Fruit fly (Drosophila melanogaster) whole organism, adult: Measurements from ENCODE around the gene GstD3.

Experiments used
- CG11617 ChIP-seq: fragments of 200-800 bp; sonication (Bioruptor generic); optimal IDR thresholded peaks from 2 replicates; lab custom pipeline; 2017; ENCODE audit warnings: mild to moderate bottlenecking, missing biosample characterization, missing genetic modification reagents, missing genetic modification characterization
- CG12768 ChIP-seq: fragments of 200-800 bp; sonication (Bioruptor generic); optimal IDR thresholded peaks from 2 replicates; lab custom pipeline; 2017; ENCODE audit warnings: missing biosample characterization, missing genetic modification characterization, mild to moderate bottlenecking, moderate library complexity, missing genetic modification reagents
- CG14711 ChIP-seq: fragments of 200-800 bp; sonication (Bioruptor generic); optimal IDR thresholded peaks from 2 replicates; lab custom pipeline; 2018; ENCODE audit warnings: missing biosample characterization, mild to moderate bottlenecking, missing genetic modification characterization, moderate library complexity
- CG1620 ChIP-seq: fragments of 200-800 bp; sonication (Bioruptor generic); optimal IDR thresholded peaks from 2 replicates; lab custom pipeline; 2016; ENCODE audit warnings: missing biosample characterization, missing genetic modification characterization
- CG33017 ChIP-seq: fragments of 200-800 bp; sonication (Bioruptor generic); optimal IDR thresholded peaks from 2 replicates; lab custom pipeline; 2018; ENCODE audit warnings: missing biosample characterization, mild to moderate bottlenecking, missing genetic modification characterization, moderate library complexity
- CG5204 ChIP-seq: fragments of 200-800 bp; sonication (Bioruptor generic); optimal IDR thresholded peaks from 2 replicates; lab custom pipeline; 2016; ENCODE audit warnings: missing biosample characterization, missing genetic modification characterization
- CG7045 ChIP-seq: fragments of 200-800 bp; sonication (Bioruptor generic); optimal IDR thresholded peaks from 2 replicates; lab custom pipeline; 2017; ENCODE audit warnings: missing biosample characterization, mild to moderate bottlenecking, missing genetic modification characterization
- CG7101 ChIP-seq: fragments of 200-800 bp; sonication (Bioruptor generic); optimal IDR thresholded peaks from 2 replicates; lab custom pipeline; 2018; ENCODE audit warnings: missing biosample characterization, mild to moderate bottlenecking, missing genetic modification characterization, moderate library complexity
- Clk ChIP-seq: fragments of 200-800 bp; sonication (Bioruptor generic); optimal IDR thresholded peaks from 2 replicates; lab custom pipeline; 2017; ENCODE audit warnings: missing biosample characterization, missing genetic modification characterization
- Crg-1 ChIP-seq: fragments of 200-800 bp; sonication (Bioruptor generic); optimal IDR thresholded peaks from 2 replicates; lab custom pipeline; 2016; ENCODE audit warnings: missing biosample characterization, missing genetic modification characterization
- Hr96 ChIP-seq: fragments of 200-800 bp; sonication (Bioruptor generic); optimal IDR thresholded peaks from 2 replicates; lab custom pipeline; 2016; ENCODE audit warnings: missing biosample characterization, missing genetic modification characterization
- Mnt ChIP-seq: fragments of 200-800 bp; sonication (Bioruptor generic); optimal IDR thresholded peaks from 2 replicates; lab custom pipeline; 2016; ENCODE audit warnings: missing biosample characterization, mild to moderate bottlenecking, missing genetic modification characterization
- bab1 ChIP-seq: fragments of 200-800 bp; sonication (Bioruptor generic); optimal IDR thresholded peaks from 3 replicates; lab custom pipeline; 2019; ENCODE audit warnings: missing biosample characterization, mild to moderate bottlenecking, missing genetic modification characterization, moderate library complexity
- cic ChIP-seq: fragments of 200-800 bp; sonication (Bioruptor generic); optimal IDR thresholded peaks from 2 replicates; lab custom pipeline; 2017; ENCODE audit warnings: missing biosample characterization, mild to moderate bottlenecking, missing genetic modification characterization, moderate library complexity
- cnc ChIP-seq, 2 experiments: fragments of >200 bp; optimal IDR thresholded peaks; 2 replicates each; lab custom pipeline; 2017
- kay ChIP-seq: fragments of 200-800 bp; sonication (Bioruptor generic); peaks from one replicate; lab custom pipeline; 2016; ENCODE audit warnings: missing biosample characterization, missing genetic modification characterization, borderline replicate concordance
- ovo ChIP-seq: fragments of 200-800 bp; sonication (Bioruptor generic); optimal IDR thresholded peaks from 2 replicates; lab custom pipeline; 2016; ENCODE audit warnings: missing biosample characterization, missing genetic modification characterization
- pad ChIP-seq: fragments of 200-800 bp; sonication (Bioruptor generic); optimal IDR thresholded peaks from 3 replicates; lab custom pipeline; 2017; ENCODE audit warnings: missing biosample characterization, missing genetic modification characterization, mild to moderate bottlenecking, moderate library complexity, missing genetic modification reagents
- tj ChIP-seq: fragments of 200-800 bp; sonication (Bioruptor generic); optimal IDR thresholded peaks from 3 replicates; lab custom pipeline; 2017; ENCODE audit warnings: missing biosample characterization, mild to moderate bottlenecking, missing genetic modification characterization, moderate library complexity
- toe ChIP-seq: fragments of 200-800 bp; sonication (Bioruptor generic); optimal IDR thresholded peaks from 2 replicates; lab custom pipeline; 2016; ENCODE audit warnings: missing biosample characterization, missing genetic modification characterization

GstD3 gene

dm6 chr3R:12347659-12348058, 25.2 kb upstream of the GstD3 start:
- TF ChIP-seq tj (GFP tag; lab: Kevin White, UChicago) (no peak), kay (peak; percentile 45), CG11617 (GFP tag; lab: Kevin White, UChicago) (no peak), toe (GFP tag; lab: Kevin White, UChicago) (no peak), cnc (optimal IDR thresholded peaks at IDR 0.05; lab: Kevin White, UChicago) (no peak), ovo (GFP tag; lab: Kevin White, UChicago) (no peak)

DNA sequence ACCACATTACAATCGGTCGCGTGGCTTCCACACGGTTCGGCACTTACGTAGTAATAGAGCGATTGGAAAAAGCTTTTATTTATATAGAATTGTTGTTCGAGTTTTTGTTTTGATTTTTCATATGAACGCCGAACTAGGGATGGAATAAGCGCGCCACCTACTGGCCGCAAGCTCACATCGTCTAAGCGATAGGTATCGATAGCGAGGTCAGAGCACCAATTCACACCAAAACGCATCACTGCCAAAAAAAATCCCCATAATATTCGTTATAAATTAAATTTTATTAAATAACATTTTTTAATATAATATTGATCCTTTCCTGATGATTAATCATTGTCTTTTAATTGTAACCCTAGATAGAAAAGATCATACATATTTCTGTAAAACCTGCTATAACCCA, 22.4 kb upstream of the GstD3 start, which contains the start of gene CG10038:
TSS of gene CG10038 (minus strand) at position 148 of the 400 bp plus-strand sequence.
- peak; percentile 4 for TF ChIP-seq CG1620
- TF ChIP-seq CG7045 (GFP tag; lab: Kevin White, UChicago): no peak
- no peak for TF ChIP-seq CG7101 (tag; lab: Kevin White, UChicago)
- TF ChIP-seq toe (GFP tag; lab: Kevin White, UChicago): peak; percentile 27
- TF ChIP-seq bab1 (GFP tag; lab: Kevin White, UChicago): peak; percentile 39
- no peak for TF ChIP-seq cic (GFP tag; lab: Kevin White, UChicago)
- no peak for TF ChIP-seq Crg-1 (GFP tag; lab: Kevin White, UChicago)

DNA sequence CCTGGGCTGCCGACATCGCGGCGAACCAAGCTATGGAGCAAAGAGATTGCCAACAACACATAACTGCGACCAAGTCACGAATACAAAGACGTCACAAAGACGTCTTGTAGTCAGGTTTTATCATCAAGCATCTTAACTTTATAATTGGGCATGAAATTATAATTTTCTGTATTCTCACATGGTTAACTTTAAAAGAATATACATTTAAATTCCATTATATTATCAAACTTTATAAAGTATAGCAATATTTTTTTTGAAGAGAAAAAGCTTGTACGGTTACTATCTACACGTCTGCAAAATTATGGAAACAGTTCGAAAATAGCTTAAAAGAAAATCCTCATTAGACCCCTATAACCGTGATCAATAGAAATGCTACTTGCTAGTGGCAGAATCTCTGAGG, 20.9 kb upstream of the GstD3 start, which contains the start of gene CG10041:
TSS of gene CG10041 (minus strand) at position 101 of the 400 bp plus-strand sequence.
- TF ChIP-seq CG12768 (GFP tag; lab: Kevin White, UChicago): no peak

- TF ChIP-seq Crg-1 (GFP tag; lab: Kevin White, UChicago) (no peak), bab1 (GFP tag; lab: Kevin White, UChicago) (peak; percentile 19), Mnt (GFP tag; lab: Kevin White, UChicago) (peak; percentile 31)
These were observed 16.8 kb upstream of the GstD3 start, which contains the start of gene MBD-R2 for dm6 chr3R:12356044-12356443. Gene MBD-R2, minus strand, starts transcription at chr3R:12356265.

- TF ChIP-seq bab1 (GFP tag; lab: Kevin White, UChicago): no peak
- no peak for TF ChIP-seq CG5204 (GFP tag; lab: Kevin White, UChicago)
- TF ChIP-seq kay: no peak
- no peak for TF ChIP-seq Crg-1 (GFP tag; lab: Kevin White, UChicago)
- no peak for TF ChIP-seq cnc (optimal IDR thresholded peaks at IDR 0.05; lab: Kevin White, UChicago)
- no peak for TF ChIP-seq Clk (GFP tag; lab: Kevin White, UChicago)
- TF ChIP-seq CG1620: no peak
- no peak for TF ChIP-seq toe (GFP tag; lab: Kevin White, UChicago)
- TF ChIP-seq CG12768 (GFP tag; lab: Kevin White, UChicago): no peak
- no peak for TF ChIP-seq tj (GFP tag; lab: Kevin White, UChicago)
These were observed 13.0 kb upstream of the GstD3 start, which contains the start of gene CG4115 for dm6 chr3R:12359837-12360236. Gene CG4115, plus strand, starts transcription at chr3R:12360008.

DNA sequence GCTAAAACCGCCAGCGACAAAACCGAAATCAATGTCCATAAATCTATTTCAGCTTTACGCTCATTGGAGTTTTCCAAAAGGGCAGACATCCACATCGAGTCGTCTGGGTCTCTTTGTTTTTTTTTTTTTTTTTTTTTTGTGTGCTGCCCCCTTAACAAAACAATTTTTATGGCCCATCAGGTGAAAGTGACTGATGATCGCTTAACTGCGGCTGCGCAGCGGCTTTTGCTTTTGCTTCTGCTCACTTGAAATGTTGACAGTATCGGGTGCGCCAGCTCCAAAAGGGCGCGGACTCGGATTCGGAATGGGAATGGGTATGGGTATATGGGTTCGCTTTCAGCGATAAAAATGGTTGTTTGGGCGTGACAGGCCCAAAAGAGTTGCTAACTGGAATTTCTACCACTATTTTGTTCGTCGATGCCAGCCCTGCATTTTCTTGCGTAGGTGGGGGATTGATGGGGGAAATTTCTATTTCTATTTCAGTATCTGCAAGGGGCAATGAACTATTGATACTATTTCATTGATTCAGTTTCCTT, 10.8 kb upstream of the GstD3 start:
- TF ChIP-seq CG12768 (GFP tag; lab: Kevin White, UChicago): no peak
- TF ChIP-seq Clk (GFP tag; lab: Kevin White, UChicago): no peak
- TF ChIP-seq CG33017 (tag; lab: Kevin White, UChicago): no peak
- TF ChIP-seq kay: no peak
- no peak for TF ChIP-seq CG7101 (tag; lab: Kevin White, UChicago)
- no peak for TF ChIP-seq CG5204 (GFP tag; lab: Kevin White, UChicago)
- no peak for TF ChIP-seq ovo (GFP tag; lab: Kevin White, UChicago)
- no peak for TF ChIP-seq CG14711 (tag; lab: Kevin White, UChicago)
- TF ChIP-seq cnc (optimal IDR thresholded peaks at IDR 0.05; lab: Kevin White, UChicago): no peak
- no peak for TF ChIP-seq Hr96 (GFP tag; lab: Kevin White, UChicago)
- no peak for TF ChIP-seq CG1620
- no peak for TF ChIP-seq tj (GFP tag; lab: Kevin White, UChicago)
- TF ChIP-seq Mnt (GFP tag; lab: Kevin White, UChicago): no peak
- no peak for TF ChIP-seq pad
- no peak for TF ChIP-seq cic (GFP tag; lab: Kevin White, UChicago)
- TF ChIP-seq bab1 (GFP tag; lab: Kevin White, UChicago): no peak
- TF ChIP-seq Crg-1 (GFP tag; lab: Kevin White, UChicago): no peak
- no peak for TF ChIP-seq toe (GFP tag; lab: Kevin White, UChicago)

DNA sequence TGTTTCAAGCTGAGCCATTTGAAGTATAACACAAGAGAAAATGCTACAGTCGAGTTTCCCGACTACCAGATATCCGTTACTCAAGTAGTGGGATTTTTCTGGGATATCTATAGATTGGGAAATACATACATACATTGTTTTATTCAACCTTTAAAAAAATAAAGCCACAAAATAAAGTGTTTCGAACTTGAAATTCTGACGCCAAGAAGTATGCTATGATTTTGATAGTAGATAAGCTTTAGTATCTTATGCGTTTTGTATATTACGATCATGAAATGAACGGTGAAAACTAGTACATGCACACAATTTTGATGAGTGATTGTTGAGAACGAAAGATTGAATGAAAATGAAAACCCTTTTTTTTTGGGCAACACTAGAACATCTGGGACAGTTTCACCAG, 9.3 kb upstream of the GstD3 start:
- no peak for TF ChIP-seq pad
- TF ChIP-seq Crg-1 (GFP tag; lab: Kevin White, UChicago): no peak
- peak; percentile 16 for TF ChIP-seq bab1 (GFP tag; lab: Kevin White, UChicago)
- TF ChIP-seq CG5204 (GFP tag; lab: Kevin White, UChicago): no peak

- no peak for TF ChIP-seq Crg-1 (GFP tag; lab: Kevin White, UChicago)
- TF ChIP-seq pad: no peak
- no peak for TF ChIP-seq kay
- TF ChIP-seq CG1620: no peak
- no peak for TF ChIP-seq CG14711 (tag; lab: Kevin White, UChicago)
- no peak for TF ChIP-seq bab1 (GFP tag; lab: Kevin White, UChicago)
- no peak for TF ChIP-seq cic (GFP tag; lab: Kevin White, UChicago)
- no peak for TF ChIP-seq CG11617 (GFP tag; lab: Kevin White, UChicago)
- TF ChIP-seq CG5204 (GFP tag; lab: Kevin White, UChicago): no peak
- TF ChIP-seq Clk (GFP tag; lab: Kevin White, UChicago): no peak
- no peak for TF ChIP-seq Hr96 (GFP tag; lab: Kevin White, UChicago)
- no peak for TF ChIP-seq toe (GFP tag; lab: Kevin White, UChicago)
These were observed 8.3 kb upstream of the GstD3 start, which contains the start of gene Tim17a1 for dm6 chr3R:12364580-12364979. Gene Tim17a1, minus strand, starts transcription at chr3R:12364680.
